Fruit fly (Drosophila melanogaster) whole organism, wandering third instar larva: ENCODE results near the gene Rab1.

Experiments used
- Abd-B ChIP-seq: fragments of >200 bp; optimal IDR thresholded peaks from 2 replicates; lab custom pipeline; 2017; ENCODE audit warnings: missing biosample characterization, missing genetic modification characterization
- CG32264 ChIP-seq: fragments of 200-800 bp; sonication (Bioruptor generic); optimal IDR thresholded peaks from 2 replicates; lab custom pipeline; 2016; ENCODE audit warnings: missing biosample characterization, missing genetic modification characterization
- CG9705 ChIP-seq: fragments of 200-800 bp; sonication (Bioruptor generic); optimal IDR thresholded peaks from 2 replicates; lab custom pipeline; 2018; ENCODE audit warnings: missing biosample characterization, mild to moderate bottlenecking, missing genetic modification characterization
- CrebA ChIP-seq: fragments of 200-800 bp; sonication (Bioruptor generic); optimal IDR thresholded peaks from 2 replicates; lab custom pipeline; 2016; ENCODE audit warnings: missing biosample characterization, mild to moderate bottlenecking, missing genetic modification characterization, borderline replicate concordance
- Dfd ChIP-seq: fragments of >200 bp; optimal IDR thresholded peaks from 2 replicates; lab custom pipeline; 2017; ENCODE audit warnings: missing biosample characterization, missing genetic modification characterization
- Dif ChIP-seq: fragments of 200-275, 200-300 bp; sonication (Bioruptor generic); optimal IDR thresholded peaks from 2 replicates; lab custom pipeline; 2018; ENCODE audit warnings: missing biosample characterization, missing genetic modification characterization; ENCODE audit not compliant: partially characterized antibody
- GATAd ChIP-seq: sonication (Bioruptor generic); optimal IDR thresholded peaks from 2 replicates; lab custom pipeline; 2016; ENCODE audit warnings: missing biosample characterization, missing genetic modification characterization
- HLH106 ChIP-seq: fragments of 200-800 bp; optimal IDR thresholded peaks from 3 replicates; lab custom pipeline; 2019; ENCODE audit warnings: missing biosample characterization, mild to moderate bottlenecking, missing genetic modification characterization, moderate library complexity
- Hnf4 ChIP-seq: fragments of 200-800 bp; sonication (Bioruptor generic); optimal IDR thresholded peaks from 2 replicates; lab custom pipeline; 2016; ENCODE audit warnings: missing biosample characterization, mild to moderate bottlenecking, missing genetic modification characterization
- Hr78 ChIP-seq: fragments of >200 bp; optimal IDR thresholded peaks from 2 replicates; lab custom pipeline; 2017; ENCODE audit warnings: missing biosample characterization, missing genetic modification characterization
- Hr83 ChIP-seq: fragments of 200-300 bp; sonication (Bioruptor generic); optimal IDR thresholded peaks from 2 replicates; lab custom pipeline; 2016; ENCODE audit warnings: missing biosample characterization, mild to moderate bottlenecking, missing genetic modification characterization, moderate library complexity; ENCODE audit not compliant: poor library complexity, severe bottlenecking
- Jra ChIP-seq: sonication (Bioruptor generic); optimal IDR thresholded peaks from 2 replicates; lab custom pipeline; 2016; ENCODE audit warnings: missing biosample characterization, missing genetic modification characterization
- Mio ChIP-seq: sonication (Bioruptor generic); optimal IDR thresholded peaks from 2 replicates; lab custom pipeline; 2016; ENCODE audit warnings: missing biosample characterization, missing genetic modification characterization
- Myc ChIP-seq: fragments of >200 bp; optimal IDR thresholded peaks from 2 replicates; lab custom pipeline; 2017
- N ChIP-seq: fragments of >200 bp; optimal IDR thresholded peaks from 2 replicates; lab custom pipeline; 2018; ENCODE audit warnings: missing biosample characterization, missing external identifiers, missing genetic modification characterization
- OdsH ChIP-seq: fragments of 200-800 bp; sonication (Bioruptor generic); optimal IDR thresholded peaks from 2 replicates; lab custom pipeline; 2016; ENCODE audit warnings: missing biosample characterization, mild to moderate bottlenecking, missing genetic modification characterization
- Sp1 ChIP-seq: fragments of 200-800 bp; sonication (Bioruptor generic); optimal IDR thresholded peaks from 3 replicates; lab custom pipeline; 2019; ENCODE audit warnings: missing biosample characterization, mild to moderate bottlenecking, missing genetic modification characterization, moderate library complexity
- Vsx2 ChIP-seq: fragments of 200-300, 225-300 bp; sonication (Bioruptor generic); optimal IDR thresholded peaks from 2 replicates; lab custom pipeline; 2018; ENCODE audit warnings: missing biosample characterization, missing genetic modification characterization; ENCODE audit not compliant: partially characterized antibody
- br ChIP-seq: fragments of 200-800 bp; sonication (Bioruptor generic); optimal IDR thresholded peaks from 2 replicates; lab custom pipeline; 2016; ENCODE audit warnings: missing biosample characterization, missing genetic modification characterization
- brk ChIP-seq: fragments of 200-800 bp; sonication (Bioruptor generic); optimal IDR thresholded peaks from 2 replicates; lab custom pipeline; 2016; ENCODE audit warnings: missing biosample characterization, mild to moderate bottlenecking, missing genetic modification characterization
- dmrt93B ChIP-seq: fragments of 200-800 bp; sonication (Bioruptor generic); optimal IDR thresholded peaks from 2 replicates; lab custom pipeline; 2018; ENCODE audit warnings: missing biosample characterization, mild to moderate bottlenecking, missing genetic modification characterization
- dsf ChIP-seq: sonication (Bioruptor generic); optimal IDR thresholded peaks from 2 replicates; lab custom pipeline; 2016; ENCODE audit warnings: missing biosample characterization, missing genetic modification characterization, borderline replicate concordance
- ey ChIP-seq: fragments of 200-800 bp; sonication (Bioruptor generic); optimal IDR thresholded peaks from 2 replicates; lab custom pipeline; 2016; ENCODE audit warnings: missing biosample characterization, missing genetic modification characterization
- foxo ChIP-seq, 2 experiments: fragments of 200-800 bp; sonication (Bioruptor generic); optimal IDR thresholded peaks; 2 replicates in 1 of 2; 3 replicates in 1 of 2; lab custom pipeline; 2016 to 2017; ENCODE audit warnings: missing biosample characterization in 2 of 2, missing genetic modification characterization in 2 of 2
- fru ChIP-seq: fragments of 200-800 bp; sonication (Bioruptor generic); optimal IDR thresholded peaks from 3 replicates; lab custom pipeline; 2016; ENCODE audit warnings: missing biosample characterization, mild to moderate bottlenecking, missing genetic modification characterization
- h ChIP-seq: fragments of 200-800 bp; sonication (Bioruptor generic); optimal IDR thresholded peaks from 3 replicates; lab custom pipeline; 2016; ENCODE audit warnings: missing biosample characterization, mild to moderate bottlenecking, missing genetic modification characterization
- lola ChIP-seq: fragments of >200 bp; optimal IDR thresholded peaks from 2 replicates; lab custom pipeline; 2017; ENCODE audit warnings: missing biosample characterization, missing genetic modification characterization
- pan ChIP-seq: fragments of >200 bp; optimal IDR thresholded peaks from 2 replicates; lab custom pipeline; 2017
- rgr ChIP-seq: fragments of 200-800 bp; sonication (Bioruptor generic); optimal IDR thresholded peaks from 3 replicates; lab custom pipeline; 2016; ENCODE audit warnings: missing biosample characterization, mild to moderate bottlenecking, missing genetic modification characterization
- sage ChIP-seq: fragments of 200-800 bp; sonication (Bioruptor generic); optimal IDR thresholded peaks from 2 replicates; lab custom pipeline; 2016; ENCODE audit warnings: missing biosample characterization, mild to moderate bottlenecking, missing genetic modification characterization
- sv ChIP-seq: fragments of 200-800 bp; sonication (Bioruptor generic); optimal IDR thresholded peaks from 3 replicates; lab custom pipeline; 2016; ENCODE audit warnings: missing biosample characterization, missing genetic modification characterization
- tai ChIP-seq: sonication (Bioruptor generic); optimal IDR thresholded peaks from 2 replicates; lab custom pipeline; 2016; ENCODE audit warnings: missing biosample characterization, missing genetic modification characterization
- usp ChIP-seq: fragments of >200 bp; optimal IDR thresholded peaks from 2 replicates; lab custom pipeline; 2017; ENCODE audit warnings: missing biosample characterization, missing genetic modification characterization
- woc ChIP-seq: sonication (Bioruptor generic); optimal IDR thresholded peaks from 2 replicates; lab custom pipeline; 2016; ENCODE audit warnings: missing biosample characterization, mild to moderate bottlenecking, missing genetic modification characterization

Gene Rab1

dm6 chr3R:21254296-21254695 lies 14.6 kb downstream of the Rab1 start:
- TF ChIP-seq sage = no peak
- no peak for TF ChIP-seq HLH106 (tag; lab: Kevin White, UChicago)
- no peak for TF ChIP-seq ey (GFP tag; lab: Kevin White, UChicago)
- no peak for TF ChIP-seq CrebA (GFP tag; lab: Kevin White, UChicago)
- no peak for TF ChIP-seq br (GFP tag; lab: Kevin White, UChicago)
- no peak for TF ChIP-seq Jra (GFP tag; lab: Kevin White, UChicago)
- no peak for TF ChIP-seq brk
- no peak for TF ChIP-seq CG9705 (GFP tag; lab: Kevin White, UChicago)
- no peak for TF ChIP-seq Abd-B (GFP tag; lab: Kevin White, UChicago)
- TF ChIP-seq sv = no peak
- TF ChIP-seq Dif (GFP tag; lab: Kevin White, UChicago) = no peak
- TF ChIP-seq Hr78 (GFP tag; lab: Kevin White, UChicago) = no peak
- TF ChIP-seq dmrt93B (GFP tag; lab: Kevin White, UChicago) = no peak
- no peak for TF ChIP-seq Vsx2 (GFP tag; lab: Kevin White, UChicago)
- TF ChIP-seq h (GFP tag; lab: Kevin White, UChicago) = no peak
- no peak for TF ChIP-seq Hnf4
- TF ChIP-seq Hr83 (GFP tag; lab: Kevin White, UChicago) = no peak
- TF ChIP-seq dsf (GFP tag; lab: Kevin White, UChicago) = no peak
- no peak for TF ChIP-seq rgr (GFP tag; lab: Kevin White, UChicago)
- TF ChIP-seq usp = no peak

DNA sequence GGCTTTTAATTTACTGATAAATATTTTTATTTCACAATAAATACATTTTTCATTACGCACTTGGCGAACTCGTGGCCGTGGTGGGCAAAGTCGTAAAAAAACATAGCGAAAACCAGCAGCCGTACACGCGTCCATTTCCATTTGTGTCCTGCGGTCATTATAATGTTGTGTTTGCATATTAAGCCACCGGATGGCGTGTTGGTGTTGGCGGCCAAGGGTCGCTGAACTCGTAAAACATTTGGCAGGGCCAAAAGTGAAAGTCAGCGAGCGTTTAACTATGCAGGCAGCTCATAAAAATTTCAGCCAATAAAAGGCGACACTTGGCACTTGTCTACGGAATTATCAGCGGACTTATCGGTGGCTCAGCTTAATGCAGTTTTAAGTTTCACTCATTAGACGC lies 16.4 kb downstream of the Rab1 start:
- no peak for TF ChIP-seq CrebA (GFP tag; lab: Kevin White, UChicago)
- TF ChIP-seq N (GFP tag; lab: Kevin White, UChicago) = no peak
- TF ChIP-seq Sp1 (GFP tag; lab: Kevin White, UChicago) = no peak
- TF ChIP-seq Abd-B (GFP tag; lab: Kevin White, UChicago) = no peak
- no peak for TF ChIP-seq Vsx2 (GFP tag; lab: Kevin White, UChicago)
- no peak for TF ChIP-seq Dif (GFP tag; lab: Kevin White, UChicago)
- no peak for TF ChIP-seq usp
- TF ChIP-seq OdsH (GFP tag; lab: Kevin White, UChicago) = no peak
- TF ChIP-seq sage = no peak
- no peak for TF ChIP-seq Hr83 (GFP tag; lab: Kevin White, UChicago)
- TF ChIP-seq woc (GFP tag; lab: Kevin White, UChicago) = no peak
- TF ChIP-seq, all 38 proteins: peak for 0

- TF ChIP-seq Mio (GFP tag; lab: Kevin White, UChicago) (no peak), sv (peak; percentile 4)
Observed at dm6 chr3R:21246492-21247061, 22.3 kb downstream of the Rab1 start, which contains the start of gene ETHR. Gene ETHR (plus strand): TSS chr3R:21247011.

- no peak for TF ChIP-seq Abd-B (GFP tag; lab: Kevin White, UChicago)
- TF ChIP-seq CG9705 (GFP tag; lab: Kevin White, UChicago) = no peak
- no peak for TF ChIP-seq Hnf4
- TF ChIP-seq CrebA (GFP tag; lab: Kevin White, UChicago) = no peak
- TF ChIP-seq foxo (GFP tag; optimal IDR thresholded peaks at IDR 0.05; lab: Kevin White, UChicago) = no peak
- TF ChIP-seq dsf (GFP tag; lab: Kevin White, UChicago) = no peak
- TF ChIP-seq pan (lab: Kevin White, UChicago) = no peak
- no peak for TF ChIP-seq Hr83 (GFP tag; lab: Kevin White, UChicago)
- TF ChIP-seq Hr78 (GFP tag; lab: Kevin White, UChicago) = no peak
- TF ChIP-seq fru = no peak
- TF ChIP-seq lola = no peak
- TF ChIP-seq Sp1 (GFP tag; lab: Kevin White, UChicago) = no peak
- no peak for TF ChIP-seq h (GFP tag; lab: Kevin White, UChicago)
- TF ChIP-seq, all 38 proteins: peak for 0
Observed at dm6 chr3R:21245846-21246245, 23.0 kb downstream of the Rab1 start.

DNA sequence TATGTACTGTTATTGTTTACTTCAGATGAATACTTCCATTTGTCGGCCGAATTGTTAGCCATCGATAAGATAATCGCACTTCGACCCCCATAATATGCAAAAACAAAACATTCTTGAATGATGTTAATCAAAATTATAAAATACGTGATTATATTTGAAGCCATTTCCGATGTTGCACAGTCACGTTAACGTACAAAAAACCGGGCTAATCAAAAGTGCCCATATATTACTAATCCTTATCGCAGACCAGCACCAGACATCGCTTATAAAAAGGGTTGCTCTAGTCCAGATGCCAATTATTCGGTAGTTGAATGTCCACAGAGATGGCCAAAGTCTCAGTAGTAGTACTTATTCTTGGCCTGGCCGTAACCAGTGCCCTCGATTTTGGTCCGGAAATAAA lies 26.5 kb downstream of the Rab1 start, which contains the start of gene CG5892:
Gene CG5892, plus strand, starts transcription at position 301 of the 400 bp plus-strand sequence.
- TF ChIP-seq Dif (GFP tag; lab: Kevin White, UChicago) = no peak
- TF ChIP-seq CG32264 = no peak
- no peak for TF ChIP-seq Dfd (GFP tag; lab: Kevin White, UChicago)
- no peak for TF ChIP-seq Myc
- no peak for TF ChIP-seq lola
- TF ChIP-seq sage = no peak
- no peak for TF ChIP-seq sv
- no peak for TF ChIP-seq GATAd (GFP tag; lab: Kevin White, UChicago)
- TF ChIP-seq HLH106 (tag; lab: Kevin White, UChicago) = no peak
- no peak for TF ChIP-seq Vsx2 (GFP tag; lab: Kevin White, UChicago)
- TF ChIP-seq woc (GFP tag; lab: Kevin White, UChicago) = no peak
- TF ChIP-seq Sp1 (GFP tag; lab: Kevin White, UChicago) = no peak
- no peak for TF ChIP-seq tai (GFP tag; lab: Kevin White, UChicago)
- no peak for TF ChIP-seq brk
- TF ChIP-seq fru = no peak
